Fruit fly (Drosophila melanogaster) whole organism, wandering third instar larva: ENCODE results near the gene Cdc42.

ENCODE experiments used
- GATAd ChIP-seq: sonication (Bioruptor generic); optimal IDR thresholded peaks from 2 replicates; lab custom pipeline; 2016; ENCODE audit warnings: missing biosample characterization, missing genetic modification characterization
- Sp1 ChIP-seq: fragments of 200-800 bp; sonication (Bioruptor generic); optimal IDR thresholded peaks from 3 replicates; lab custom pipeline; 2019; ENCODE audit warnings: missing biosample characterization, mild to moderate bottlenecking, missing genetic modification characterization, moderate library complexity
- rgr ChIP-seq: fragments of 200-800 bp; sonication (Bioruptor generic); optimal IDR thresholded peaks from 3 replicates; lab custom pipeline; 2016; ENCODE audit warnings: missing biosample characterization, mild to moderate bottlenecking, missing genetic modification characterization

dm6 chrX:19717988-19718973 lies 21.4 kb downstream of the Cdc42 start, which contains the start of gene CG12531:
- TF ChIP-seq rgr (GFP tag; lab: Kevin White, UChicago) (no peak), Sp1 (no peak), GATAd (GFP tag; lab: Kevin White, UChicago) (no peak)
